Worm (Caenorhabditis elegans) whole organism, young adult: Measurements from ENCODE around the gene twk-44.
A peak's percentile ranks its signal among the peaks of the same experiment; 100 is the strongest.

ENCODE experiments used
- B0035.1 ChIP-seq: sonication (generic microtip); optimal IDR thresholded peaks from 2 replicates; lab custom pipeline; 2016; ENCODE audit warnings: missing genetic modification characterization, mild to moderate bottlenecking, missing compliant biosample characterization, missing genotype, missing genetic modification reagents
- B0261.1 ChIP-seq: sonication (generic microtip); optimal IDR thresholded peaks from 2 replicates; lab custom pipeline; 2016; ENCODE audit warnings: mild to moderate bottlenecking, missing genetic modification characterization, moderate library complexity, missing compliant biosample characterization
- B0336.3 ChIP-seq: fragments of 200-800 bp; sonication (Bioruptor generic); IDR thresholded peaks from 2 replicates; pipeline ENCODE4 v1.3.6; 2022; ENCODE audit warnings: missing genetic modification characterization, missing compliant biosample characterization
- C06A6.2 ChIP-seq: fragments of 200-800 bp; sonication (Bioruptor generic); conservative IDR thresholded peaks from 2 replicates; pipeline ENCODE4 v1.3.6; 2022; ENCODE audit warnings: missing genetic modification characterization, missing compliant biosample characterization
- D2030.7 ChIP-seq: fragments of 200-800 bp; sonication (Bioruptor generic); IDR thresholded peaks from 2 replicates; pipeline ENCODE4 v1.3.6; 2022; ENCODE audit warnings: missing genetic modification reagents, missing genetic modification characterization, missing compliant biosample characterization
- F33H1.4 ChIP-seq: fragments of 200-800 bp; sonication (Bioruptor generic); IDR thresholded peaks from 2 replicates; pipeline ENCODE4 v1.3.6; 2022; ENCODE audit warnings: missing genetic modification reagents, missing genetic modification characterization, missing compliant biosample characterization
- F57C9.4 ChIP-seq: sonication (generic microtip); optimal IDR thresholded peaks from 2 replicates; lab custom pipeline; 2017; ENCODE audit warnings: mild to moderate bottlenecking, missing genetic modification characterization, missing compliant biosample characterization
- T07F8.4 ChIP-seq: sonication (generic microtip); optimal IDR thresholded peaks from 2 replicates; lab custom pipeline; 2016; ENCODE audit warnings: mild to moderate bottlenecking, missing genetic modification characterization, moderate library complexity, missing compliant biosample characterization
- Y53G8AR.9 ChIP-seq: fragments of 200-800 bp; sonication (Bioruptor generic); conservative IDR thresholded peaks from 2 replicates; pipeline ENCODE4 v1.3.6; 2022; ENCODE audit warnings: missing genetic modification reagents, missing genetic modification characterization, missing compliant biosample characterization
- ZK185.1 ChIP-seq: sonication (generic microtip); optimal IDR thresholded peaks from 2 replicates; lab custom pipeline; 2016; ENCODE audit warnings: mild to moderate bottlenecking, missing genetic modification characterization, missing compliant biosample characterization; ENCODE audit not compliant: poor library complexity, severe bottlenecking
- atf-7 ChIP-seq: sonication (generic microtip); optimal IDR thresholded peaks from 2 replicates; lab custom pipeline; 2017; ENCODE audit warnings: mild to moderate bottlenecking, missing genetic modification characterization, missing compliant biosample characterization
- athp-1 ChIP-seq: sonication (generic microtip); optimal IDR thresholded peaks from 2 replicates; lab custom pipeline; 2017; ENCODE audit warnings: mild to moderate bottlenecking, missing genetic modification characterization, missing compliant biosample characterization
- ccch-3 ChIP-seq: fragments of 200-800 bp; sonication (Bioruptor generic); optimal IDR thresholded peaks from 2 replicates; lab custom pipeline; 2018; ENCODE audit warnings: mild to moderate bottlenecking, missing genetic modification characterization, missing compliant biosample characterization
- cebp-1 ChIP-seq, 2 experiments: fragments of 200-800 bp in 1 of 2; sonication (Bioruptor generic) in 1 of 2; sonication (generic microtip) in 1 of 2; IDR thresholded peaks in 1 of 2; optimal IDR thresholded peaks in 1 of 2; 2 replicates each; pipeline versions ENCODE4 v1.3.6 to Lab custom; 2017 to 2022; ENCODE audit warnings: missing compliant biosample characterization in 2 of 2, missing genetic modification characterization in 2 of 2, mild to moderate bottlenecking in 1 of 2, missing genetic modification reagents in 1 of 2, moderate library complexity in 1 of 2
- ceh-79 ChIP-seq: sonication (generic microtip); optimal IDR thresholded peaks from 2 replicates; lab custom pipeline; 2017; ENCODE audit warnings: mild to moderate bottlenecking, missing genetic modification characterization, missing compliant biosample characterization
- ekl-4 ChIP-seq: fragments of 200-800 bp; sonication (Bioruptor generic); IDR thresholded peaks from 2 replicates; pipeline ENCODE4 v1.3.6; 2022; ENCODE audit warnings: missing genetic modification reagents, missing genetic modification characterization, missing compliant biosample characterization
- ets-4 ChIP-seq: fragments of 200-800 bp; sonication (Bioruptor generic); optimal IDR thresholded peaks from 2 replicates; lab custom pipeline; 2018; ENCODE audit warnings: mild to moderate bottlenecking, missing genetic modification characterization, missing compliant biosample characterization
- him-1 ChIP-seq: sonication (generic microtip); optimal IDR thresholded peaks from 2 replicates; lab custom pipeline; 2016; ENCODE audit warnings: missing genotype, missing genetic modification reagents, missing genetic modification characterization, missing compliant biosample characterization
- hlh-26 ChIP-seq: fragments of 200-800 bp; sonication (Bioruptor generic); conservative IDR thresholded peaks from 2 replicates; pipeline ENCODE4 v1.3.6; 2022; ENCODE audit warnings: missing genetic modification reagents, missing genetic modification characterization, missing compliant biosample characterization
- let-607 ChIP-seq, 2 experiments: fragments of 200-800 bp in 1 of 2; sonication (Bioruptor generic) in 1 of 2; sonication (generic microtip) in 1 of 2; optimal IDR thresholded peaks; 2 replicates each; lab custom pipeline; 2016 to 2018; ENCODE audit warnings: mild to moderate bottlenecking in 2 of 2, missing compliant biosample characterization in 2 of 2, missing genetic modification characterization in 2 of 2, moderate library complexity in 2 of 2, missing genotype in 1 of 2
- lin-54 ChIP-seq: fragments of 200-800 bp; sonication (Bioruptor generic); optimal IDR thresholded peaks from 2 replicates; lab custom pipeline; 2018; ENCODE audit warnings: mild to moderate bottlenecking, missing genetic modification characterization, missing compliant biosample characterization
- lsl-1 ChIP-seq: fragments of 200-800 bp; sonication (Bioruptor generic); optimal IDR thresholded peaks from 2 replicates; lab custom pipeline; 2018; ENCODE audit warnings: mild to moderate bottlenecking, missing genetic modification characterization, moderate library complexity, missing compliant biosample characterization
- mcd-1 ChIP-seq: fragments of 200-800 bp; sonication (Bioruptor generic); IDR thresholded peaks from 2 replicates; pipeline ENCODE4 v1.3.6; 2022; ENCODE audit warnings: missing genetic modification reagents, missing genetic modification characterization, missing compliant biosample characterization
- mes-4 ChIP-seq: sonication (generic microtip); optimal IDR thresholded peaks from 2 replicates; lab custom pipeline; 2016; ENCODE audit warnings: missing genotype, missing genetic modification characterization, missing compliant biosample characterization
- nhr-80 ChIP-seq: sonication (generic microtip); optimal IDR thresholded peaks from 2 replicates; lab custom pipeline; 2016; ENCODE audit warnings: missing genetic modification characterization, missing compliant biosample characterization
- pbrm-1 ChIP-seq: fragments of 200-800 bp; sonication (Bioruptor generic); IDR thresholded peaks from 2 replicates; pipeline ENCODE4 v1.3.6; 2022; ENCODE audit warnings: missing genetic modification reagents, missing genetic modification characterization, missing compliant biosample characterization
- repo-1 ChIP-seq: sonication (generic microtip); optimal IDR thresholded peaks from 2 replicates; lab custom pipeline; 2017; ENCODE audit warnings: mild to moderate bottlenecking, missing genetic modification characterization, missing compliant biosample characterization
- snpc-4 ChIP-seq, 5 experiments: fragments of 150-350 bp in 1 of 5; sonication (generic microtip) in 4 of 5; optimal IDR thresholded peaks; 2 replicates each; lab custom pipeline; 2014 to 2018; ENCODE audit warnings: missing genetic modification characterization in 5 of 5, missing biosample characterization in 3 of 5, antibody characterized with exemption in 2 of 5, mild to moderate bottlenecking in 2 of 5, missing compliant biosample characterization in 2 of 5, missing genotype in 2 of 5, moderate library complexity in 2 of 5, missing genetic modification reagents in 1 of 5
- somi-1 ChIP-seq: fragments of 200-800 bp; sonication (Bioruptor generic); optimal IDR thresholded peaks from 2 replicates; lab custom pipeline; 2018; ENCODE audit warnings: mild to moderate bottlenecking, missing genetic modification characterization, missing compliant biosample characterization
- tbp1 ChIP-seq: fragments of 200-800 bp; sonication (Bioruptor generic); optimal IDR thresholded peaks from 2 replicates; lab custom pipeline; 2018; ENCODE audit warnings: mild to moderate bottlenecking, missing genetic modification characterization, missing compliant biosample characterization
- tlf-1 ChIP-seq: fragments of 200-800 bp; sonication (Bioruptor generic); optimal IDR thresholded peaks from 2 replicates; lab custom pipeline; 2018; ENCODE audit warnings: mild to moderate bottlenecking, missing genetic modification characterization, missing compliant biosample characterization
- unc-130 ChIP-seq: sonication (generic microtip); optimal IDR thresholded peaks from 2 replicates; lab custom pipeline; 2016; ENCODE audit warnings: missing genetic modification reagents, missing genetic modification characterization, missing compliant biosample characterization
- unc-62 ChIP-seq: fragments of 150-350 bp; optimal IDR thresholded peaks from 2 replicates; lab custom pipeline; 2014; ENCODE audit warnings: missing biosample characterization, missing genetic modification reagents, missing genetic modification characterization
- ztf-22 ChIP-seq: fragments of 200-800 bp; sonication (Bioruptor generic); optimal IDR thresholded peaks from 2 replicates; lab custom pipeline; 2018; ENCODE audit warnings: mild to moderate bottlenecking, missing genetic modification characterization, moderate library complexity, missing compliant biosample characterization
- ztf-28 ChIP-seq: fragments of 200-800 bp; sonication (Bioruptor generic); IDR thresholded peaks from 2 replicates; pipeline ENCODE4 v1.3.6; 2022; ENCODE audit warnings: missing genetic modification reagents, missing genetic modification characterization, missing compliant biosample characterization
- ztf-6 ChIP-seq: fragments of 200-800 bp; sonication (Bioruptor generic); IDR thresholded peaks from 2 replicates; pipeline ENCODE4 v1.3.6; 2022; ENCODE audit warnings: missing genetic modification reagents, missing genetic modification characterization, missing compliant biosample characterization

twk-44 gene

DNA sequence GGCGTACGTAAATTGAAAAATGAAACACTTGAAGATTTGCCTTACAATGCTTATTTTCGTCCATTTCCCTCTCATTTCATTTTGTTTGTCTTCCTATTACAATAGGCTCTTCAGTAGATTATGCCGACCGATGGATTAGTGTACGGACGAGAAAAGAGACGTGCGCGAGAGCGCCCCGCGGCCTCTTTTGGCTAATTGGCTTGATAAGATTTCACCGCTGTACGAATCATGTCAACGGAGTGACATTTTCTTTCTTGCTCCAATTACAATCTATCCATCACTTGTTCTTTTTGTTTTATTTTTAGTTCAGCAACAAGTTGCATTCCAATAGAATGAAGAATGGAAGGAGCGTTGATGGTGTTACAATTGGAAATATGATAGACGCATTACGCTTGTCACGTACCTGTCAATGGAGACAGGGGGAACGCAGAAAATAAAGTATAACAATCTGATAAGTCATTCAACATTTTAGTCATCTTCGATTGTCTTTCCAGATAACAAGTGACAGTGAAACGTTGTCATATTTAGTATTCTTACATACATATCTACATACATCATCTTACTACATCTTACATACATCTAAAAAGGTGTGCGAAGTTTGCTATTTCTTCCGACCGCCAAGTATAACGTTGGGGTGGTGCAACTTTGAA is 18.7 kb downstream of the twk-44 start:
- TF ChIP-seq nhr-80 (tag; lab: Kevin White, UChicago) (peak; percentile 76), repo-1 (tag; lab: Kevin White, UChicago) (no peak), ets-4 (peak; percentile 17), ztf-28 (GFP tag; lab: Robert Waterston, UW) (no peak), ZK185.1 (tag; lab: Kevin White, UChicago) (peak; percentile 8), Y53G8AR.9 (GFP tag; lab: Robert Waterston, UW) (0 out of 2 replicates have a peak, but pooled peaks have one; percentile 21), unc-62 (GFP tag; lab: Kevin White, UChicago) (peak; percentile 95), athp-1 (tag; lab: Kevin White, UChicago) (no peak), ztf-22 (GFP tag; lab: Kevin White, UChicago) (peak; percentile 18), lin-54 (GFP tag; lab: Kevin White, UChicago) (no peak), let-607 (tag; optimal IDR thresholded peaks at IDR 0.05; lab: Kevin White, UChicago) (peak; percentile 61 to 64)

DNA sequence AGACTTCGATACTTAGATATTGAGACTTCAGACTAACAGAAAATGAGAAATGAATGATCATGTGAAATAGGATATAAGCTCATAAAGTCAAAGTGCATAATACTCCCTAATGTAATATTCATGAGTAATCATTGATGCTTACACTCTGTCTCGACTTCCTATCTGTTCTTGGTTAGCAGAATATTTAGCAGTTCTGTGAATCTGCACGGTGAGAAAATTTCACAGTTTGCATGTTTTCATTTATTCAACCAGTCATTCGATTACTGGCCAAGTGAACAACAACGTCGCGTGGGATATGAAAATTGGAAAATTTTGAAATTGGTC is 19.5 kb downstream of the twk-44 start:
- TF ChIP-seq tbp1 (GFP tag; lab: Kevin White, UChicago), result no peak
- TF ChIP-seq somi-1 (GFP tag; lab: Kevin White, UChicago), result no peak
- TF ChIP-seq ccch-3 (GFP tag; lab: Kevin White, UChicago), result no peak
- TF ChIP-seq hlh-26 (GFP tag; lab: Robert Waterston, UW), result no peak
- no peak for TF ChIP-seq ztf-6 (GFP tag; lab: Robert Waterston, UW)
- TF ChIP-seq mes-4, result no peak
- no peak for TF ChIP-seq C06A6.2 (GFP tag; lab: Robert Waterston, UW)
- TF ChIP-seq lsl-1 (GFP tag; lab: Kevin White, UChicago), result no peak
- TF ChIP-seq F33H1.4, result no peak
- TF ChIP-seq ekl-4 (GFP tag; lab: Robert Waterston, UW), result no peak
- TF ChIP-seq him-1 (tag; lab: Kevin White, UChicago), result no peak
- no peak for TF ChIP-seq ceh-79 (tag; lab: Kevin White, UChicago)
- no peak for TF ChIP-seq B0261.1 (tag; lab: Kevin White, UChicago)
- no peak for TF ChIP-seq T07F8.4
- TF ChIP-seq F57C9.4, result no peak
- TF ChIP-seq unc-130 (GFP tag; lab: Kevin White, UChicago), result no peak
- no peak for TF ChIP-seq B0035.1 (tag; lab: Kevin White, UChicago)
- no peak for TF ChIP-seq ets-4
- TF ChIP-seq Y53G8AR.9 (GFP tag; lab: Robert Waterston, UW), result no peak

DNA sequence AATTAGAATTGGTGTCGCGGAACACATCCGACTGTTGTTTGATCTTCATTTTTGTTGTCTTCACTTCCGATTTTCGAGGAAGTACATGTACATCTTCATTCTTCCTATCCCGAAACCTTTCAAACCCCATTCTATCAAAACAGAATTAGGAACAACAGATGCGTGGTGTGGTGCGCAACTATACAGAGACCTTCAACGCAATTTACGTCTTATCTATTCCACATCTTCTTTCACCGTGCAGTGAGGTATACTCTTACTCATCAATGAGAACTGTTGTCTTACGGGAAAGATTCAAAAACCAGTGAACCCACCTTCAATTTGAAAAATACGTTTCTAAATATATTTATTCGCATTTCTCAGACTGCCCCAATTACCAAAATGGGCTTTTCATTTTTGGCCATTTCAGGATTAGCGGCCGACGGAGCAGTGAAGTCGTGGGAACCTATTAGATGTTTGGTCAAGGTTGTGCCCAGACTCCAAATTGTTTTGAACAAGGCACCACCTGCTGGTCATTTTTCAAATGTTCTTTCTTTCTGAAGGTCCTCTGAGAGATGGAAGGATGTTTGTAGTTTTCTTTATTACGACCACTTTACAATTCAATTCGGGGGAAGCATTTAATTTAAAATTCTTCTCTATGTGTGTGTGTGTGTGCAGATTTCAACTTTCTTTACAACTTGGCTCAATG is 20.0 kb downstream of the twk-44 start:
- no peak for TF ChIP-seq B0336.3 (GFP tag; lab: Robert Waterston, UW)
- TF ChIP-seq snpc-4 (GFP tag; optimal IDR thresholded peaks at IDR 0.05; lab: Kevin White, UChicago), result no peak
- TF ChIP-seq snpc-4 (tag; optimal IDR thresholded peaks at IDR 0.05; lab: Kevin White, UChicago), result no peak
- no peak for TF ChIP-seq atf-7 (tag; lab: Kevin White, UChicago)
- TF ChIP-seq cebp-1 (GFP tag; IDR thresholded peaks at IDR 0.05; lab: Robert Waterston, UW), result no peak
- TF ChIP-seq cebp-1 (tag; optimal IDR thresholded peaks at IDR 0.05; lab: Kevin White, UChicago), result no peak
- no peak for TF ChIP-seq pbrm-1
- no peak for TF ChIP-seq ekl-4 (GFP tag; lab: Robert Waterston, UW)
- TF ChIP-seq D2030.7 (GFP tag; lab: Robert Waterston, UW), result no peak
- no peak for TF ChIP-seq tlf-1 (GFP tag; lab: Kevin White, UChicago)
- no peak for TF ChIP-seq C06A6.2 (GFP tag; lab: Robert Waterston, UW)
- TF ChIP-seq mcd-1 (GFP tag; lab: Robert Waterston, UW), result no peak
- TF ChIP-seq him-1 (tag; lab: Kevin White, UChicago), result no peak
